Worm (Caenorhabditis elegans) whole organism, L2 larva: ENCODE results near the gene E04D5.4.

Experiments
- C34F6.9 ChIP-seq: fragments of 150-350 bp; optimal IDR thresholded peaks from 2 replicates; lab custom pipeline; 2014; ENCODE audit warnings: missing biosample characterization, missing genetic modification characterization
- elt-1 ChIP-seq: fragments of 150-350 bp; optimal IDR thresholded peaks from 2 replicates; lab custom pipeline; 2014; ENCODE audit warnings: missing biosample characterization, missing genetic modification characterization
- lin-39 ChIP-seq: fragments of 150-350 bp; optimal IDR thresholded peaks from 2 replicates; lab custom pipeline; 2014; ENCODE audit warnings: missing biosample characterization, missing genetic modification reagents, missing genetic modification characterization
- lsy-2 ChIP-seq, 2 experiments: fragments of 150-350 bp in 1 of 2; sonication (generic microtip) in 1 of 2; optimal IDR thresholded peaks; 2 replicates each; lab custom pipeline; 2014 to 2017; ENCODE audit warnings: missing biosample characterization in 2 of 2, missing genetic modification characterization in 2 of 2
- nhr-11 ChIP-seq: fragments of 150-350 bp; optimal IDR thresholded peaks from 2 replicates; lab custom pipeline; 2014; ENCODE audit warnings: missing biosample characterization, missing genetic modification characterization
- nhr-237 ChIP-seq: fragments of 150-350 bp; optimal IDR thresholded peaks from 2 replicates; lab custom pipeline; 2014; ENCODE audit warnings: missing biosample characterization, missing genetic modification characterization
- nhr-77 ChIP-seq: fragments of 150-350 bp; optimal IDR thresholded peaks from 2 replicates; lab custom pipeline; 2014; ENCODE audit warnings: missing biosample characterization, missing genetic modification characterization
- sma-9 ChIP-seq, 2 experiments: fragments of 150-350 bp in 1 of 2; sonication (generic microtip) in 1 of 2; optimal IDR thresholded peaks; 2 replicates each; lab custom pipeline; 2014 to 2016; ENCODE audit warnings: missing genetic modification characterization in 2 of 2, mild to moderate bottlenecking in 1 of 2, missing biosample characterization in 1 of 2, missing compliant biosample characterization in 1 of 2, missing genetic modification reagents in 1 of 2, moderate library complexity in 1 of 2

- TF ChIP-seq lsy-2 (tag; optimal IDR thresholded peaks at IDR 0.05; lab: Kevin White, UChicago): peak in 1 of 2 experiments; percentile 7
- peak; percentile 22 for TF ChIP-seq C34F6.9 (tag; lab: Kevin White, UChicago)
- TF ChIP-seq lin-39: no peak
- no peak for TF ChIP-seq nhr-77 (tag; lab: Kevin White, UChicago)
- TF ChIP-seq nhr-237 (tag; lab: Kevin White, UChicago): no peak
- peak; percentile 63 for TF ChIP-seq nhr-11 (tag; lab: Kevin White, UChicago)
- TF ChIP-seq elt-1 (tag; lab: Kevin White, UChicago): no peak
- peak; percentile 83 for TF ChIP-seq sma-9 (GFP tag; optimal IDR thresholded peaks at IDR 0.05; lab: Kevin White, UChicago)
- TF ChIP-seq sma-9 (tag; optimal IDR thresholded peaks at IDR 0.05; lab: Kevin White, UChicago): no peak
Measured at ce11 chrII:10445738-10446137, 5.7 kb downstream of the E04D5.4 start.
